Fruit fly (Drosophila melanogaster): ENCODE data around the gene Nlp.
A peak's percentile ranks its signal among the peaks of the same experiment; 100 is the strongest.

The Nlp gene

DNA sequence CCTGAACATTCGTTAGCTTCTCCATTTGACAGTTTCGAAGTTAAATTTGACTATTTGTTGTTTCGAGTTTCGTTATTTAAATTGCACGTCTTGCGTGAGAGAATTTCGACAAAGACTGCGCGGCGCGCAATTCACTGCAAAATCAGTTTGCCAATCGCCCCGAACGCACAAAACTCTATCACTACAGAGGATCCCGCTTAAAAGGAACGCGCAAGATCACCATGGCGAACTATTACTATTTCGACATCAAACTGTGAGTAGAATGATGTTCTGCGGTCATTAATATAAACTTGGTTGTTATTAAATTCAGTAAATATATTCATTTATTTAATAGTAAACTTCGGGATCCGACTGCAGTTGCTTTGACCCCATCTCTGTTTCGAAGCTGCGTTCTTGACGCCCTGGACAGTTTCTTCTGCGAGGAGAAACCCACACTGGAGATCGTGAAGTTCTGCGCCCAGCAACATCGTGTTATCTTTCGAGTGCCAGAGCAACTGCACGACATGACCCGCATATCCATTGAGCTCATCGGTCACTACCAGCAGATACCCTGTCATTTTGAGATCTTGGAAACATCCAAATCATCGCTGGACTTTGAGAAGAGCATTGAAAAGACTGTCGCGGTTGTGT is 51.4 kb downstream of the Nlp start, which contains the start of the genes Rpp14b and spn-A (continued):
- TF ChIP-seq Dek (tag; optimal IDR thresholded peaks at IDR 0.05) (peak; percentile 17), E2f2 (GFP tag; IDR thresholded peaks at IDR 0.05) (peak; percentile 56), NFAT (GFP tag; IDR thresholded peaks at IDR 0.05) (0 out of 2 replicates have a peak, but pooled peaks have one; percentile 11), CG4404 (GFP tag; IDR thresholded peaks at IDR 0.05) (peak; percentile 44; the same call in 1 of the 2 replicates), gcm (GFP tag; optimal IDR thresholded peaks at IDR 0.05) (peak; percentile 89), otp (GFP tag; IDR thresholded peaks at IDR 0.05) (peak; percentile 34; the same call in 1 of the 3 replicates), inv (GFP tag; IDR thresholded peaks at IDR 0.05; ENCODE audit: partially characterized antibody) (no peak), CG4282 (GFP tag; optimal IDR thresholded peaks at IDR 0.05) (no peak), cato (GFP tag; optimal IDR thresholded peaks at IDR 0.05; ENCODE audit: borderline replicate concordance) (no peak), CG12769 (tag; optimal IDR thresholded peaks at IDR 0.05) (peak; percentile 43), dan (GFP tag; IDR thresholded peaks at IDR 0.05) (no peak), CG9817 (tag; optimal IDR thresholded peaks at IDR 0.05) (peak; percentile 28), E2f1 (GFP tag; IDR thresholded peaks at IDR 0.05) (peak; percentile 32; the same call in 1 of the 2 replicates), fd102C (GFP tag; optimal IDR thresholded peaks at IDR 0.05) (no peak), mam (GFP tag; optimal IDR thresholded peaks at IDR 0.05) (peak; percentile 17), chm (GFP tag; IDR thresholded peaks at IDR 0.05) (0 out of 2 replicates have a peak, but pooled peaks have one; percentile 19), ken (GFP tag; IDR thresholded peaks at IDR 0.05) (peak; percentile 29; the same call in 1 of the 3 replicates), CG3847 (GFP tag; IDR thresholded peaks at IDR 0.05) (peak; percentile 37; the same call in 1 of the 2 replicates), CG3065 (GFP tag; optimal IDR thresholded peaks at IDR 0.05) (no peak), CG13424 (tag; optimal IDR thresholded peaks at IDR 0.05) (peak; percentile 35), Stat92E (GFP tag; optimal IDR thresholded peaks at IDR 0.05) (no peak), CG1529 (GFP tag; optimal IDR thresholded peaks at IDR 0.05) (no peak), CG8924 (tag; optimal IDR thresholded peaks at IDR 0.05) (no peak), stc (GFP tag; IDR thresholded peaks at IDR 0.05) (0 out of 2 replicates have a peak, but pooled peaks have one; percentile 24), Pdp1 (GFP tag; optimal IDR thresholded peaks at IDR 0.05) (peak in 1 of 2 experiments; percentile 5), ind (GFP tag; optimal IDR thresholded peaks at IDR 0.05) (peak; percentile 11), CG7745 (tag; optimal IDR thresholded peaks at IDR 0.05) (no peak), Xbp1 (GFP tag; optimal IDR thresholded peaks at IDR 0.05) (peak; percentile 59), tx (GFP tag; optimal IDR thresholded peaks at IDR 0.05) (no peak), CG14014 (GFP tag; IDR thresholded peaks at IDR 0.05) (no peak), CG18599 (GFP tag; optimal IDR thresholded peaks at IDR 0.05) (peak; percentile 6), CG10267 (tag; optimal IDR thresholded peaks at IDR 0.05) (no peak), unpg (GFP tag; optimal IDR thresholded peaks at IDR 0.05) (peak; percentile 20), ci (GFP tag; IDR thresholded peaks at IDR 0.05) (peak; percentile 43; the same call in 2 of the 3 replicates), CG17385 (GFP tag; optimal IDR thresholded peaks at IDR 0.05) (peak; percentile 3), Sin3A (optimal IDR thresholded peaks at IDR 0.05) (peak; percentile 0), Fer1 (GFP tag; optimal IDR thresholded peaks at IDR 0.05) (no peak), CG1603 (tag; optimal IDR thresholded peaks at IDR 0.05) (peak; percentile 36), lov (optimal IDR thresholded peaks at IDR 0.05) (no peak), lov (GFP tag; IDR thresholded peaks at IDR 0.05) (0 out of 3 replicates have a peak, but pooled peaks have one; percentile 50), Gug (GFP tag; IDR thresholded peaks at IDR 0.05) (peak; percentile 53; the same call in 2 of the 4 replicates), Doc3 (GFP tag; IDR thresholded peaks at IDR 0.05; ENCODE audit: partially characterized antibody) (0 out of 3 replicates have a peak, but pooled peaks have one; percentile 7), row (GFP tag; IDR thresholded peaks at IDR 0.05) (peak; percentile 88), tll (GFP tag; optimal IDR thresholded peaks at IDR 0.05) (peak in 1 of 2 experiments; percentile 9), CG10543 (GFP tag; optimal IDR thresholded peaks at IDR 0.05) (no peak), CG14441 (GFP tag; IDR thresholded peaks at IDR 0.05) (peak; percentile 41; the same call in 1 of the 2 replicates), ase (GFP tag; IDR thresholded peaks at IDR 0.05) (0 out of 3 replicates have a peak, but pooled peaks have one; percentile 16), Hr51 (GFP tag; optimal IDR thresholded peaks at IDR 0.05) (peak in 1 of 2 experiments; percentile 4)

Data from whole organism, embryonic.